Worm (Caenorhabditis elegans) whole organism, early embryonic: ENCODE results near the gene F01D5.7.
A peak's percentile ranks its signal among the peaks of the same experiment; 100 is the strongest.

ENCODE experiments used
- B0310.2 ChIP-seq: sonication (generic microtip); optimal IDR thresholded peaks from 2 replicates; lab custom pipeline; 2016; ENCODE audit warnings: mild to moderate bottlenecking, missing genetic modification characterization, missing compliant biosample characterization
- F13C5.2 ChIP-seq: sonication (generic microtip); optimal IDR thresholded peaks from 2 replicates; lab custom pipeline; 2017; ENCODE audit warnings: mild to moderate bottlenecking, missing genetic modification characterization, inconsistent platforms, missing compliant biosample characterization
- aly-1 ChIP-seq: sonication (generic microtip); optimal IDR thresholded peaks from 2 replicates; lab custom pipeline; 2016; ENCODE audit warnings: missing genetic modification characterization, missing compliant biosample characterization
- ama-1 ChIP-seq: fragments of 150-350 bp; optimal IDR thresholded peaks from 2 replicates; lab custom pipeline; 2014
- ceh-13 ChIP-seq: fragments of 200-800 bp; sonication (Bioruptor generic); optimal IDR thresholded peaks from 2 replicates; lab custom pipeline; 2018; ENCODE audit warnings: mild to moderate bottlenecking, missing genetic modification characterization, missing compliant biosample characterization
- ceh-36 ChIP-seq: sonication (generic microtip); optimal IDR thresholded peaks from 2 replicates; lab custom pipeline; 2016; ENCODE audit warnings: missing genetic modification characterization, inconsistent platforms, missing compliant biosample characterization
- ets-7 ChIP-seq: sonication (generic microtip); optimal IDR thresholded peaks from 2 replicates; lab custom pipeline; 2016; ENCODE audit warnings: missing genotype, missing genetic modification characterization, missing compliant biosample characterization
- flt-1 ChIP-seq: fragments of 200-800 bp; sonication (Bioruptor generic); IDR thresholded peaks from 2 replicates; pipeline ENCODE4 v1.3.6; 2022; ENCODE audit warnings: missing genetic modification characterization, missing compliant biosample characterization
- hmbx-1 ChIP-seq: sonication (generic microtip); optimal IDR thresholded peaks from 2 replicates; lab custom pipeline; 2016; ENCODE audit warnings: mild to moderate bottlenecking, missing genetic modification characterization, missing compliant biosample characterization
- hmg-4 ChIP-seq: fragments of 200-800 bp; sonication (Bioruptor generic); optimal IDR thresholded peaks from 2 replicates; lab custom pipeline; 2018; ENCODE audit warnings: mild to moderate bottlenecking, missing genetic modification characterization, missing compliant biosample characterization
- hnd-1 ChIP-seq: sonication (generic microtip); optimal IDR thresholded peaks from 2 replicates; lab custom pipeline; 2016; ENCODE audit warnings: missing genetic modification characterization, missing compliant biosample characterization
- pes-1 ChIP-seq: fragments of 200-800 bp; sonication (Bioruptor generic); IDR thresholded peaks from 2 replicates; pipeline ENCODE4 v1.3.6; 2022; ENCODE audit warnings: missing genetic modification reagents, missing genetic modification characterization, missing compliant biosample characterization
- scrt-1 ChIP-seq: fragments of 200-800 bp; sonication (Bioruptor generic); IDR thresholded peaks from 2 replicates; pipeline ENCODE4 v1.3.6; 2022; ENCODE audit warnings: missing genetic modification characterization, missing compliant biosample characterization
- sea-1 ChIP-seq: fragments of 200-800 bp; sonication (Bioruptor generic); conservative IDR thresholded peaks from 2 replicates; pipeline ENCODE4 v1.3.6; 2022; ENCODE audit warnings: missing genetic modification characterization, missing compliant biosample characterization
- tbx-11 ChIP-seq: fragments of 200-800 bp; sonication (Bioruptor generic); IDR thresholded peaks from 2 replicates; pipeline ENCODE4 v1.3.6; 2022; ENCODE audit warnings: missing genetic modification characterization, missing compliant biosample characterization
- tbx-37 ChIP-seq: fragments of 200-800 bp; sonication (Bioruptor generic); conservative IDR thresholded peaks from 2 replicates; pipeline ENCODE4 v1.3.6; 2022; ENCODE audit warnings: missing genetic modification reagents, missing genetic modification characterization, missing compliant biosample characterization
- tra-4 ChIP-seq: sonication (generic microtip); optimal IDR thresholded peaks from 2 replicates; lab custom pipeline; 2017; ENCODE audit warnings: missing genetic modification characterization, missing compliant biosample characterization

Gene F01D5.7

DNA sequence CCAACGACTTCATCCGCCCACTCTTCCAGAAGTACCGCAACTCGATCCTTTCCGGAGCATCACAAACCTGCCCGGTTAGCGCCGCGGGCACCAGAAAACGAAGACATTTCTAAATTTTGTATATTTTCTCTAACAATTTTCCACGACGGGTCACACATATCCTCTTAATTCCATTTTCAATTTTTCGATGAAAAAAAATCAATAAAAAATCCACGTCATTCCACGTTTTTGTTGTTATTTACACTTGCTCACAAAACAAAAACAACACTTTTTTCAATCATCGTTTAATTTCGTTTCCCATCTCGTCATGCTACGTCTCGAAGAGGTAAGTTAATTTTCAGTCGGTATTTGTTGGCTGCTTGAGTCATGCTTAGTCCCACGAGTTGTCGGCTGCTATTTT is at the start of gene F01D5.7:
F01D5.7 (plus strand) TSS at position 301 of the 400 bp plus-strand sequence.
- TF ChIP-seq F13C5.2 = no peak

DNA sequence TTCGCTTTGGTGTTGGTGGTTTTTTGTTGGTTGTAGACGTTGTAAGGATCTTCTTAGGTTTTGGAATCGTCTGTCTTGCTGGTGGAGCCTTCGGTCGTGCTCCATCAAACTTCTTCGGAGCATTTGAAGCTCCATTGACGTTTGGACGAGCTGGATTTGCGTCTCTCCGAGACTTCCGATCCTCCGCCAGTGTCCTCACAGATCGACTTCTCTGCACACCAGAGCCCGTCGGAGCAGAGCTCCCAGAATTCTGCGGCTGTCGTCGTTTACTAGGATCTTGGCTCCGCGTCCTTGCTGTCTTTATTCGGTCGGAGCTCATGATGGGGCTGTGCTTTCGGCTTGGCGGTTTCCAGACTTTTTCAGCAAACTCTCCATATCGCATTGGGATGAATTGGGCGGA is 46.9 kb upstream of the F01D5.7 start:
- TF ChIP-seq hmg-4 (GFP tag; lab: Kevin White, UChicago) (no peak), F13C5.2 (no peak), aly-1 (tag; lab: Kevin White, UChicago) (no peak), hmbx-1 (tag; lab: Kevin White, UChicago) (no peak), pes-1 (GFP tag; lab: Robert Waterston, UW) (no peak), ceh-36 (tag; lab: Kevin White, UChicago) (no peak), tbx-37 (GFP tag; lab: Robert Waterston, UW) (no peak), scrt-1 (GFP tag; lab: Robert Waterston, UW) (no peak), tbx-11 (no peak), hnd-1 (no peak), ceh-13 (GFP tag; lab: Kevin White, UChicago) (no peak), B0310.2 (no peak), flt-1 (no peak), tra-4 (tag; lab: Kevin White, UChicago) (no peak), ama-1 (lab: Kevin White, UChicago) (no peak), sea-1 (GFP tag; lab: Robert Waterston, UW) (no peak), ets-7 (tag; lab: Kevin White, UChicago) (no peak)

DNA sequence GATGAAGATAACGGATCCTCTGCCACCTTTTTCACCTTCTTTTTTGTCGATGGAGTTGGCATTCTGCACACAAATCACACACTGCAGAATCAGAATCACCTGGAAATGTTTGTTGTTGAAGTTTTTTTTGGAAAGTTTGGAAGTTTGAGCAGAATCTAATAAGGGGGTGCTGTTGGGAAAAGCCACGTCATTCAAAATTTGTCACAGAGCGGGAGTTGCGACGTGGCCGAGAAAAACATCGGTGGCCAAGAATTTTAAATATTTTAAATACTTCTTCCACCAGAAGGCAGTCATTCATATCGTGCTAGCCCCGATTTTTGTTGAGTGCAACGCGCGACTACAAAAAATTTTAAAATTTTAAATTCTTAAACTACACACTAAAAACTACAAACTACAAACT is 46.1 kb upstream of the F01D5.7 start, which contains the start of gene rpi-1:
rpi-1 (minus strand) TSS at position 101 of the 400 bp plus-strand sequence.
- TF ChIP-seq ceh-13 (GFP tag; lab: Kevin White, UChicago) = no peak
- TF ChIP-seq tra-4 (tag; lab: Kevin White, UChicago) = no peak
- no peak for TF ChIP-seq flt-1
- TF ChIP-seq hmg-4 (GFP tag; lab: Kevin White, UChicago) = no peak
- TF ChIP-seq tbx-11 = no peak
- TF ChIP-seq pes-1 (GFP tag; lab: Robert Waterston, UW) = no peak
- TF ChIP-seq scrt-1 (GFP tag; lab: Robert Waterston, UW) = no peak
- no peak for TF ChIP-seq ama-1 (lab: Kevin White, UChicago)
- no peak for TF ChIP-seq B0310.2

DNA sequence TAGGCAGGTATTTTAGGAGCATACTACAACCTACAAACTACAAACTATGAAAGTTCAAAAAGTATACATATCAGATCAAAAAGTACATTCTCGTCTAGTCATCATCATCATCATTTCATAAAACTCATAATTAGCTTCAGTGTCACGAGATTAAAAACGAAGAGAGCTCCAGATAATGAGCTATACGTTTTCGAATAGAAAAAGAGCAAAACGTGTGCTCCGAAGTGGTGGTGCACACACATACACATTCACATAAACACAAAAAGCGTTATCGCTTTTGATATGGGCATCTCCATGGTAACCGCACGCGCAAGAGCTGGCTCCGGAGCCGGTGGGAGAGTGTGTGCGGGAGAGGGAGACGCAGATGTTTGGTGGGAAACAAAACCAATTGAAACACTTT is 44.1 kb upstream of the F01D5.7 start:
- TF ChIP-seq flt-1 (no peak), tbx-37 (GFP tag; lab: Robert Waterston, UW) (no peak), pes-1 (GFP tag; lab: Robert Waterston, UW) (no peak), tra-4 (tag; lab: Kevin White, UChicago) (no peak), hmbx-1 (tag; lab: Kevin White, UChicago) (no peak), F13C5.2 (no peak), hmg-4 (GFP tag; lab: Kevin White, UChicago) (no peak), ceh-13 (GFP tag; lab: Kevin White, UChicago) (no peak), scrt-1 (GFP tag; lab: Robert Waterston, UW) (no peak), B0310.2 (no peak), ets-7 (tag; lab: Kevin White, UChicago) (no peak), ama-1 (lab: Kevin White, UChicago) (no peak), aly-1 (tag; lab: Kevin White, UChicago) (no peak), sea-1 (GFP tag; lab: Robert Waterston, UW) (no peak), hnd-1 (no peak), tbx-11 (no peak), ceh-36 (tag; lab: Kevin White, UChicago) (no peak)

DNA sequence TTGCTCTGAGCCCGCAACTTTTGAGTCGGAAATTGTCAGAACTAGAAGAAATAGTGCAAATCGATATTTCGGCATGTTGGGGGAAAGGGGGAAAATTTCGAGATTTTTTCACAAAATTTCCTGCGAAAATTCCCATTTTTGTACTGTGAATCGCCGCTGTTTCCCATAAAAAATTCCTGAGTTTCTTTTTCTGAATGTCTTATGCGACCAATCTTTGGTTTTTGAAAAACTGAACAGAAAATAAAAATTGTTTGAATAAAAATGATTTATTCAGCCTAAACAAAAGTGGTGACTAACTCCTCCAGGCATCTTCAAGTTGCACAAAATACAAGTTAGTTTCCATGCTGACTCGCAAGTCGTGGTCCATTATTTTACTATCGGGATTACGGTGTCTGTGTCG is 42.2 kb upstream of the F01D5.7 start, which contains the start of gene W07G1.7:
W07G1.7 (minus strand) TSS at position 101 of the 400 bp plus-strand sequence.
- no peak for TF ChIP-seq flt-1

DNA sequence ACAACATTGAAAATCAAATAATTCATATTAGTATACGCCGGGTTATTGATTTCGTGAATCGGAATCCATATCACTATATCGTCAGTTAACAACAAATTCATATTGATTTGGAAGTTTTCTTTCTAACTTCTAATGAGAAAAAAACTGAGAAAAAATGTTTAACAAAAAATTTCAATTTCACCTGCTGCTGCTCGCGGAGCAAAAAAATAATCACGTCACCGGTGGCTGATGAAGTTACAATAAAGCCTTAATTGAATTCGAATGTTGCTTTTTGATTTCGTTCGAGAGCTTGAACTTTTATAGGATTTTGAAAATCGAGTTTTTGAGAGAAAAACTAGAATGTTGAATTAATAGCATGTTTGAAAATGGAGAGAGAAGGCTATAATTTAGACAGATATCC is 39.5 kb upstream of the F01D5.7 start, which contains the start of gene sre-43:
sre-43 (minus strand) TSS at position 101 of the 400 bp plus-strand sequence.
- TF ChIP-seq tbx-11 = no peak
- TF ChIP-seq hnd-1 = no peak
- TF ChIP-seq ceh-36 (tag; lab: Kevin White, UChicago) = no peak
- no peak for TF ChIP-seq tra-4 (tag; lab: Kevin White, UChicago)
- TF ChIP-seq hmg-4 (GFP tag; lab: Kevin White, UChicago) = no peak
- no peak for TF ChIP-seq tbx-37 (GFP tag; lab: Robert Waterston, UW)
- TF ChIP-seq sea-1 (GFP tag; lab: Robert Waterston, UW) = no peak
- no peak for TF ChIP-seq ets-7 (tag; lab: Kevin White, UChicago)
- TF ChIP-seq B0310.2 = no peak
- no peak for TF ChIP-seq aly-1 (tag; lab: Kevin White, UChicago)

DNA sequence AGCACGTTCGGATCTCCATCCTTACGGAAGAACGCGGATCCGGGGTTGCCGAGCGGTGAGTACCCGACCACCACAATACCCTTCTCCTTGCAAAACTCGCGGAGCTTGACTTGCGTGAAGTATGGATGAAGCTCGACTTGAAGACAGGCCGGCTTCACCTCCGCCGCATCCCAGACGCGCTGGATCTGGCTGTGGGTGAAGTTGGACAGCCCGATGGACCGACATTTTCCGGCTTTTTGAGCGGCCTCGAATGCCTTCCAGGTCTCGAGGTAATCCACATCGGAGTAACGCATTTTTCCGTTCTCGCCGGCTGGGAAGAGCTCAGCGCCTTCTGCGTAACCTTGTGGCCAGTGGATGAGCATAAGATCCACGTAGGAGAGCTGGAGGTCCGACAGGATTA is 36.3 kb upstream of the F01D5.7 start:
- no peak for TF ChIP-seq hmbx-1 (tag; lab: Kevin White, UChicago)

DNA sequence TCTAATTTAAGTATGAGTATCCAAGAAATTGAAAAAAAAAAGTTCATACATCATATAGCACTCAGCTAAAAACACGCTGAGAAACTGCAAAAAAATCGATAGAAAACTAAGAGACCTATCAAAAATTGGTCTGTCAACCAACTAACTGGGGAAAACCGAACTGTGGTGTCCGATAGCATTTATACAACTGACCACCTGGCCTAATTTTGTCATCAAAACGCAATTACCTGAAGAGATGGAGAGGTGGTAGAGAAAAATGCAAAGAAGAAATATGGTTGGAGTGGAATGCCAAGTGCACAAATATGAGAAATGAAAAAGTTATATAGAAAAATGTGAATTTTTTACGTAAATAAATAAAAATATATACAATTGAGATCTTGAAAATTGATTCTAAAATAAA is 34.9 kb upstream of the F01D5.7 start, which contains the start of gene Y39G8B.1:
Y39G8B.1 (minus strand) TSS at position 299 of the 400 bp plus-strand sequence.
- no peak for TF ChIP-seq flt-1
- no peak for TF ChIP-seq tra-4 (tag; lab: Kevin White, UChicago)
- TF ChIP-seq hmbx-1 (tag; lab: Kevin White, UChicago) = no peak
- TF ChIP-seq pes-1 (GFP tag; lab: Robert Waterston, UW) = no peak
- TF ChIP-seq ceh-36 (tag; lab: Kevin White, UChicago) = no peak
- no peak for TF ChIP-seq ets-7 (tag; lab: Kevin White, UChicago)
- no peak for TF ChIP-seq sea-1 (GFP tag; lab: Robert Waterston, UW)

DNA sequence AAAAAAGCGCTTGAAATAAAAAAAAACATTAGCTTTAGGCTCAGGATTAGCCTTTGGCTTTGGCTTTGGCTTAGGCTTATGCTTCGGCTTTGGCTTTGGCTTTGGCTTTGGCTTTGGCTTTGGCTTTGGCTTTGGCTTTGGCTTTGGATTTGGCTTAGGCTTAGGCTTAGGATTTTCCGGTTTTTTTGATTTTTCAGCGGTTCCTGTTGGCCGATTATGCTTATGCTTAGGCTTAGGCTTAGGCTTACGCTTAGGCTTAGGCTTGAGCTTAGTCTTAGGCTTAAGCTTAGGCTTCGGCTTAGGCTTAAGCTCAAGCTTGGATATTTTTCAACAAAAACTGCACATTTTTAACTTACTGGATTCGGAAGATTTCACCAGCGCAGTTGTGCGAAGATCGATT is 34.3 kb upstream of the F01D5.7 start:
- TF ChIP-seq hnd-1 = no peak
- TF ChIP-seq ceh-36 (tag; lab: Kevin White, UChicago) = peak; percentile 71
